Fruit fly (Drosophila melanogaster): ENCODE measurements around the gene Hipk.
A peak's percentile ranks its signal among the peaks of the same experiment; 100 is the strongest.

Hipk gene

dm6 chr3L:603847-604550 lies 61.1 kb downstream of the Hipk start, which contains the start of gene CG13893 (continued):
- TF ChIP-seq Myb (GFP tag; optimal IDR thresholded peaks at IDR 0.05) (no peak), cwo (GFP tag; optimal IDR thresholded peaks at IDR 0.05) (peak; percentile 5), crc (GFP tag; optimal IDR thresholded peaks at IDR 0.05) (no peak), Camta (GFP tag; optimal IDR thresholded peaks at IDR 0.05) (no peak), fd96Cb (tag; optimal IDR thresholded peaks at IDR 0.05) (no peak), Scr (GFP tag; IDR thresholded peaks at IDR 0.05; ENCODE audit: partially characterized antibody) (peak; percentile 40; the same call in 1 of the 2 replicates), CG12236 (GFP tag; optimal IDR thresholded peaks at IDR 0.05) (no peak), CG10979 (tag; optimal IDR thresholded peaks at IDR 0.05) (no peak), danr (GFP tag; IDR thresholded peaks at IDR 0.05) (no peak), CG15601 (tag; optimal IDR thresholded peaks at IDR 0.05) (no peak), Eip74EF (GFP tag; optimal IDR thresholded peaks at IDR 0.05) (peak in 1 of 2 experiments; percentile 64), sens-2 (GFP tag; IDR thresholded peaks at IDR 0.05) (peak; percentile 16; the same call in 1 of the 2 replicates), crp (GFP tag; optimal IDR thresholded peaks at IDR 0.05) (peak in 1 of 2 experiments; percentile 0), chm (GFP tag; IDR thresholded peaks at IDR 0.05) (peak; percentile 84), Lim3 (GFP tag; IDR thresholded peaks at IDR 0.05) (no peak), CG17612 (GFP tag; IDR thresholded peaks at IDR 0.05) (0 out of 2 replicates have a peak, but pooled peaks have one; percentile 34), CG10209 (GFP tag; optimal IDR thresholded peaks at IDR 0.05) (no peak), tap (tag; optimal IDR thresholded peaks at IDR 0.05) (no peak), CG14667 (GFP tag; IDR thresholded peaks at IDR 0.05) (no peak), sc (optimal IDR thresholded peaks at IDR 0.05) (no peak), sc (GFP tag; optimal IDR thresholded peaks at IDR 0.05) (no peak), ERR (GFP tag; optimal IDR thresholded peaks at IDR 0.05) (no peak), otp (GFP tag; IDR thresholded peaks at IDR 0.05) (peak; percentile 61; the same call in 1 of the 3 replicates), CG14860 (GFP tag; IDR thresholded peaks at IDR 0.05; ENCODE audit: partially characterized antibody) (no peak), mam (GFP tag; optimal IDR thresholded peaks at IDR 0.05) (peak; percentile 48), ttk (GFP tag; IDR thresholded peaks at IDR 0.05) (peak; percentile 48; the same call in 1 of the 2 replicates), Hmx (GFP tag; optimal IDR thresholded peaks at IDR 0.05) (no peak), CG18476 (GFP tag; optimal IDR thresholded peaks at IDR 0.05) (no peak), Nf-YB (GFP tag; optimal IDR thresholded peaks at IDR 0.05) (no peak), yki (optimal IDR thresholded peaks at IDR 0.05) (no peak), CG17385 (GFP tag; optimal IDR thresholded peaks at IDR 0.05) (peak; percentile 52), hbn (GFP tag; IDR thresholded peaks at IDR 0.05; ENCODE audit: partially characterized antibody) (0 out of 2 replicates have a peak, but pooled peaks have one; percentile 22), row (GFP tag; IDR thresholded peaks at IDR 0.05) (peak; percentile 96), CG1233 (GFP tag; optimal IDR thresholded peaks at IDR 0.05) (peak; percentile 46), oc (tag; optimal IDR thresholded peaks at IDR 0.05) (no peak), al (GFP tag; IDR thresholded peaks at IDR 0.05) (no peak), Gsc (GFP tag; IDR thresholded peaks at IDR 0.05) (no peak), cato (GFP tag; optimal IDR thresholded peaks at IDR 0.05; ENCODE audit: borderline replicate concordance) (no peak), chinmo (GFP tag; IDR thresholded peaks at IDR 0.05; ENCODE audit: partially characterized antibody) (peak; percentile 91; the same call in 3 of the 4 replicates), Hr51 (GFP tag; optimal IDR thresholded peaks at IDR 0.05) (no peak), caup (GFP tag; optimal IDR thresholded peaks at IDR 0.05; ENCODE audit: severe bottlenecking) (peak; percentile 65), zfh1 (GFP tag; IDR thresholded peaks at IDR 0.05) (0 out of 3 replicates have a peak, but pooled peaks have one; percentile 20), slbo (GFP tag; IDR thresholded peaks at IDR 0.05) (peak; percentile 42), Atf6 (GFP tag; IDR thresholded peaks at IDR 0.05) (peak; percentile 70), sd (tag; optimal IDR thresholded peaks at IDR 0.05) (peak; percentile 16), CG18599 (GFP tag; optimal IDR thresholded peaks at IDR 0.05) (peak; percentile 60), eve (GFP tag; optimal IDR thresholded peaks at IDR 0.05) (no peak), her (GFP tag; optimal IDR thresholded peaks at IDR 0.05) (peak; percentile 61)

Measured in whole organism, embryonic.